Worm (Caenorhabditis elegans) whole organism, L1 larva: ENCODE data around the gene nhr-129.

Experiments
- C04F5.9 ChIP-seq: sonication (generic microtip); optimal IDR thresholded peaks from 2 replicates; lab custom pipeline; 2016; ENCODE audit warnings: missing genetic modification characterization, missing compliant biosample characterization
- C16A3.4 ChIP-seq: fragments of 150-350 bp; optimal IDR thresholded peaks from 2 replicates; lab custom pipeline; 2014; ENCODE audit warnings: missing biosample characterization, missing genetic modification characterization
- C34B4.2 ChIP-seq: sonication (generic microtip); optimal IDR thresholded peaks from 2 replicates; lab custom pipeline; 2017; ENCODE audit warnings: mild to moderate bottlenecking, missing genetic modification characterization, missing compliant biosample characterization
- aly-2 ChIP-seq: fragments of 150-350 bp; optimal IDR thresholded peaks from 2 replicates; lab custom pipeline; 2014; ENCODE audit warnings: missing biosample characterization, missing genetic modification characterization
- blmp-1 ChIP-seq: fragments of 150-350 bp; optimal IDR thresholded peaks from 2 replicates; lab custom pipeline; 2014; ENCODE audit warnings: missing biosample characterization, missing genetic modification characterization
- ceh-8 ChIP-seq: fragments of 200-800 bp; sonication (Bioruptor generic); optimal IDR thresholded peaks from 2 replicates; lab custom pipeline; 2018; ENCODE audit warnings: mild to moderate bottlenecking, missing genetic modification characterization, moderate library complexity, missing compliant biosample characterization
- ceh-82 ChIP-seq, 3 experiments: fragments of 150-350 bp in 1 of 3; sonication (generic microtip) in 2 of 3; optimal IDR thresholded peaks; 2 replicates each; lab custom pipeline; 2014 to 2017; ENCODE audit warnings: missing biosample characterization in 3 of 3, missing genetic modification characterization in 3 of 3
- ces-1 ChIP-seq: fragments of 150-350 bp; optimal IDR thresholded peaks from 2 replicates; lab custom pipeline; 2014; ENCODE audit warnings: missing biosample characterization, missing genetic modification reagents, missing genetic modification characterization
- dsc-1 ChIP-seq: sonication (generic microtip); optimal IDR thresholded peaks from 2 replicates; lab custom pipeline; 2016; ENCODE audit warnings: mild to moderate bottlenecking, missing genetic modification characterization, missing compliant biosample characterization
- efl-1 ChIP-seq, 4 experiments: fragments of 150-350 bp; optimal IDR thresholded peaks in 3 of 4; peaks in 1 of 4; 1 replicate in 1 of 4; 2 replicates in 3 of 4; lab custom pipeline; 2014; ENCODE audit warnings: missing biosample characterization in 2 of 4, missing genetic modification characterization in 2 of 4, missing genetic modification reagents in 2 of 4
- egl-27 ChIP-seq, 2 experiments: fragments of 150-350 bp in 1 of 2; sonication (generic microtip); optimal IDR thresholded peaks; 3 replicates each; lab custom pipeline; 2017 to 2018; ENCODE audit warnings: missing biosample characterization in 2 of 2, missing genetic modification characterization in 2 of 2, missing genetic modification reagents in 2 of 2
- elt-2 ChIP-seq: sonication (generic microtip); optimal IDR thresholded peaks from 2 replicates; lab custom pipeline; 2016; ENCODE audit warnings: missing genetic modification characterization, mild to moderate bottlenecking, inconsistent platforms, missing compliant biosample characterization, missing genetic modification reagents
- elt-3 ChIP-seq, 6 experiments: fragments of 150-350 bp in 1 of 6; sonication (generic microtip); optimal IDR thresholded peaks; 2 replicates each; lab custom pipeline; 2017 to 2018; ENCODE audit warnings: missing biosample characterization in 6 of 6, missing genetic modification characterization in 6 of 6, inconsistent platforms in 1 of 6
- fkh-4 ChIP-seq: sonication (generic microtip); optimal IDR thresholded peaks from 2 replicates; lab custom pipeline; 2016; ENCODE audit warnings: missing compliant biosample characterization, missing genetic modification characterization, borderline replicate concordance
- fos-1 ChIP-seq: fragments of 150-350 bp; optimal IDR thresholded peaks from 2 replicates; lab custom pipeline; 2014; ENCODE audit warnings: missing biosample characterization, missing genetic modification characterization
- grh-1 ChIP-seq: fragments of 200-800 bp; sonication (Bioruptor generic); IDR thresholded peaks from 2 replicates; pipeline ENCODE4 v1.3.6; 2022; ENCODE audit warnings: missing genetic modification reagents, missing genetic modification characterization, missing compliant biosample characterization
- hlh-4 ChIP-seq: sonication (generic microtip); optimal IDR thresholded peaks from 2 replicates; lab custom pipeline; 2016; ENCODE audit warnings: mild to moderate bottlenecking, missing genetic modification characterization, missing compliant biosample characterization
- irx-1 ChIP-seq: sonication (generic microtip); optimal IDR thresholded peaks from 2 replicates; lab custom pipeline; 2016; ENCODE audit warnings: missing genetic modification characterization, missing compliant biosample characterization
- lin-13 ChIP-seq: fragments of 150-350 bp; optimal IDR thresholded peaks from 2 replicates; lab custom pipeline; 2014; ENCODE audit warnings: missing biosample characterization, missing genetic modification reagents, missing genetic modification characterization
- lin-14 ChIP-seq: fragments of 200-800 bp; sonication (Bioruptor generic); optimal IDR thresholded peaks from 2 replicates; lab custom pipeline; 2018; ENCODE audit warnings: mild to moderate bottlenecking, missing genetic modification characterization, moderate library complexity, missing compliant biosample characterization
- lin-35 ChIP-seq, 2 experiments: fragments of 150-350 bp; optimal IDR thresholded peaks; 2 replicates each; lab custom pipeline; 2014; ENCODE audit warnings: missing biosample characterization in 2 of 2, missing genetic modification characterization in 2 of 2, missing genetic modification reagents in 2 of 2
- lin-39 ChIP-seq: fragments of 150-350 bp; optimal IDR thresholded peaks from 2 replicates; lab custom pipeline; 2014; ENCODE audit warnings: missing biosample characterization, missing genetic modification reagents, missing genetic modification characterization
- lir-3 ChIP-seq: sonication (generic microtip); optimal IDR thresholded peaks from 2 replicates; lab custom pipeline; 2016; ENCODE audit warnings: mild to moderate bottlenecking, missing genetic modification characterization, moderate library complexity, missing compliant biosample characterization; ENCODE audit not compliant: poor library complexity
- lsy-2 ChIP-seq, 2 experiments: fragments of 150-350 bp; optimal IDR thresholded peaks; 2 replicates each; lab custom pipeline; 2014; ENCODE audit warnings: missing biosample characterization in 2 of 2, missing genetic modification characterization in 2 of 2
- mdl-1 ChIP-seq, 2 experiments: fragments of 150-350 bp; optimal IDR thresholded peaks; 2 replicates each; lab custom pipeline; 2014 to 2017; ENCODE audit warnings: missing biosample characterization in 2 of 2, missing genetic modification characterization in 2 of 2, inconsistent platforms in 1 of 2
- nhr-11 ChIP-seq: fragments of 150-350 bp; optimal IDR thresholded peaks from 2 replicates; lab custom pipeline; 2014; ENCODE audit warnings: missing biosample characterization, missing genetic modification characterization
- nhr-19 ChIP-seq: fragments of 200-800 bp; sonication (Bioruptor generic); conservative IDR thresholded peaks from 2 replicates; pipeline ENCODE4 v1.3.6; 2022; ENCODE audit warnings: missing genetic modification characterization, missing compliant biosample characterization
- nhr-20 ChIP-seq: sonication (generic microtip); optimal IDR thresholded peaks from 2 replicates; lab custom pipeline; 2016; ENCODE audit warnings: mild to moderate bottlenecking, missing genetic modification characterization, missing compliant biosample characterization
- nhr-28 ChIP-seq: fragments of 150-350 bp; optimal IDR thresholded peaks from 2 replicates; lab custom pipeline; 2014; ENCODE audit warnings: missing biosample characterization, missing genetic modification characterization
- nhr-71 ChIP-seq: sonication (generic microtip); optimal IDR thresholded peaks from 2 replicates; lab custom pipeline; 2016; ENCODE audit warnings: mild to moderate bottlenecking, missing genetic modification characterization, moderate library complexity, missing compliant biosample characterization
- nhr-76 ChIP-seq: sonication (generic microtip); optimal IDR thresholded peaks from 2 replicates; lab custom pipeline; 2017; ENCODE audit warnings: missing biosample characterization, missing genetic modification characterization
- nhr-85 ChIP-seq: sonication (generic microtip); peaks from one replicate; lab custom pipeline; 2016; ENCODE audit warnings: missing genetic modification characterization, inconsistent platforms, missing compliant biosample characterization
- pax-3 ChIP-seq: fragments of 200-800 bp; sonication (Bioruptor generic); optimal IDR thresholded peaks from 2 replicates; lab custom pipeline; 2018; ENCODE audit warnings: mild to moderate bottlenecking, missing genetic modification characterization, moderate library complexity, missing compliant biosample characterization
- snpc-4 ChIP-seq: fragments of 150-350 bp; optimal IDR thresholded peaks from 2 replicates; lab custom pipeline; 2014; ENCODE audit warnings: missing biosample characterization, missing genetic modification characterization
- snu-23 ChIP-seq: sonication (generic microtip); optimal IDR thresholded peaks from 2 replicates; lab custom pipeline; 2016; ENCODE audit warnings: missing genetic modification characterization, missing compliant biosample characterization
- sox-4 ChIP-seq: sonication (generic microtip); optimal IDR thresholded peaks from 2 replicates; lab custom pipeline; 2016; ENCODE audit warnings: missing genetic modification characterization, missing compliant biosample characterization
- sup-37 ChIP-seq: fragments of 200-800 bp; sonication (Bioruptor generic); optimal IDR thresholded peaks from 2 replicates; lab custom pipeline; 2018; ENCODE audit warnings: mild to moderate bottlenecking, missing genetic modification characterization, missing compliant biosample characterization
- tbx-2 ChIP-seq: sonication (generic microtip); optimal IDR thresholded peaks from 2 replicates; lab custom pipeline; 2016; ENCODE audit warnings: missing genetic modification characterization, missing compliant biosample characterization
- unc-130 ChIP-seq: fragments of 150-350 bp; optimal IDR thresholded peaks from 2 replicates; lab custom pipeline; 2017; ENCODE audit warnings: missing biosample characterization, missing genetic modification characterization, inconsistent platforms
- xbp-1 ChIP-seq: sonication (generic microtip); optimal IDR thresholded peaks from 2 replicates; lab custom pipeline; 2016; ENCODE audit warnings: missing genetic modification characterization, missing compliant biosample characterization
- zag-1 ChIP-seq: fragments of 150-350 bp; optimal IDR thresholded peaks from 2 replicates; lab custom pipeline; 2014; ENCODE audit warnings: missing biosample characterization, missing genetic modification characterization
- ztf-4 ChIP-seq: fragments of 150-350 bp; optimal IDR thresholded peaks from 2 replicates; lab custom pipeline; 2014; ENCODE audit warnings: missing biosample characterization, missing genetic modification characterization

The nhr-129 gene

ce11 chrV:13363415-13363814 lies 32.6 kb upstream of the nhr-129 start, which contains the start of gene srg-46:
TSS of gene srg-46 (plus strand) at chrV:13363715.
- TF ChIP-seq nhr-28 (no peak), ceh-8 (GFP tag; lab: Kevin White, UChicago) (peak; percentile 21)

ce11 chrV:13360254-13360653 lies 29.4 kb upstream of the nhr-129 start, which contains the start of gene F32H5.4:
TSS of gene F32H5.4 (plus strand) at chrV:13360554.
- TF ChIP-seq dsc-1 (tag; lab: Kevin White, UChicago) (no peak), efl-1 (optimal IDR thresholded peaks at IDR 0.05; lab: Kevin White, UChicago) (no peak), efl-1 (GFP tag; optimal IDR thresholded peaks at IDR 0.05 in 1 of 2; lab: Kevin White, UChicago) (peak in 1 of 2 experiments; percentile 90), fkh-4 (no peak)

ce11 chrV:13358823-13359592 lies 28.2 kb upstream of the nhr-129 start, which contains the start of gene F32H5.3:
TSS of gene F32H5.3 (plus strand) at chrV:13359335.
- peak in 1 of 2 experiments; percentile 36 for TF ChIP-seq lin-35 (GFP tag; optimal IDR thresholded peaks at IDR 0.05; lab: Kevin White, UChicago)
- no peak for TF ChIP-seq egl-27 (tag; optimal IDR thresholded peaks at IDR 0.05; lab: Kevin White, UChicago)
- no peak for TF ChIP-seq lin-39
- no peak for TF ChIP-seq irx-1
- peak in 1 of 6 experiments; percentile 53 for TF ChIP-seq elt-3 (tag; optimal IDR thresholded peaks at IDR 0.05; lab: Kevin White, UChicago)
- TF ChIP-seq ztf-4 (tag; lab: Kevin White, UChicago), result no peak
- TF ChIP-seq aly-2 (tag; lab: Kevin White, UChicago), result no peak
- TF ChIP-seq snu-23, result peak; percentile 54
- TF ChIP-seq pax-3 (tag; lab: Kevin White, UChicago), result no peak
- TF ChIP-seq tbx-2 (tag; lab: Kevin White, UChicago), result peak; percentile 22
- peak; percentile 95 for TF ChIP-seq nhr-85
- TF ChIP-seq unc-130 (tag; lab: Kevin White, UChicago), result no peak
- no peak for TF ChIP-seq xbp-1 (tag; lab: Kevin White, UChicago)
- peak; percentile 67 for TF ChIP-seq lin-14 (GFP tag; lab: Kevin White, UChicago)
- TF ChIP-seq nhr-20, result peak; percentile 75
- TF ChIP-seq lir-3, result no peak
- TF ChIP-seq nhr-71 (tag; lab: Kevin White, UChicago), result peak; percentile 64
- no peak for TF ChIP-seq C34B4.2 (tag; lab: Kevin White, UChicago)
- no peak for TF ChIP-seq sox-4 (tag; lab: Kevin White, UChicago)
- TF ChIP-seq C04F5.9, result no peak
- TF ChIP-seq fkh-4, result no peak
- TF ChIP-seq grh-1 (GFP tag; lab: Robert Waterston, UW), result peak; percentile 31; the same call in 1 of the 2 replicates
- no peak for TF ChIP-seq ces-1 (GFP tag; lab: Kevin White, UChicago)
- TF ChIP-seq fos-1 (tag; lab: Kevin White, UChicago), result no peak
- no peak for TF ChIP-seq nhr-76 (tag; lab: Kevin White, UChicago)
- no peak for TF ChIP-seq nhr-11 (tag; lab: Kevin White, UChicago)
- TF ChIP-seq lsy-2 (tag; optimal IDR thresholded peaks at IDR 0.05; lab: Kevin White, UChicago), result peak; percentile 12 to 64
- TF ChIP-seq nhr-19 (GFP tag; lab: Robert Waterston, UW), result peak; percentile 42; the same call in 1 of the 2 replicates
- TF ChIP-seq C16A3.4 (tag; lab: Kevin White, UChicago), result no peak
- TF ChIP-seq zag-1 (tag; lab: Kevin White, UChicago), result no peak
- TF ChIP-seq blmp-1 (tag; lab: Kevin White, UChicago), result peak; percentile 17
- TF ChIP-seq nhr-28, result no peak

- TF ChIP-seq fos-1 (tag; lab: Kevin White, UChicago) (no peak), snpc-4 (tag; lab: Kevin White, UChicago) (no peak), lin-14 (GFP tag; lab: Kevin White, UChicago) (peak; percentile 15), nhr-20 (peak; percentile 35), blmp-1 (tag; lab: Kevin White, UChicago) (peak; percentile 26), elt-2 (peak; percentile 91), dsc-1 (tag; lab: Kevin White, UChicago) (peak; percentile 6), mdl-1 (tag; optimal IDR thresholded peaks at IDR 0.05; lab: Kevin White, UChicago) (no peak), lin-35 (GFP tag; optimal IDR thresholded peaks at IDR 0.05; lab: Kevin White, UChicago) (peak in 1 of 2 experiments; percentile 30), sup-37 (no peak), nhr-85 (peak; percentile 65), lin-39 (no peak), ceh-82 (tag; optimal IDR thresholded peaks at IDR 0.05; lab: Kevin White, UChicago) (no peak), snu-23 (peak; percentile 15), fkh-4 (no peak), C16A3.4 (tag; lab: Kevin White, UChicago) (no peak), nhr-71 (tag; lab: Kevin White, UChicago) (peak; percentile 64), hlh-4 (tag; lab: Kevin White, UChicago) (no peak), lin-13 (GFP tag; lab: Kevin White, UChicago) (no peak)
- TF ChIP-seq, all 84 proteins: peak for 9
Measured at ce11 chrV:13357652-13358281, 26.9 kb upstream of the nhr-129 start, which contains the start of gene F32H5.1. TSS of gene F32H5.1 (minus strand) at chrV:13358037.
